Worm (Caenorhabditis elegans) whole organism, L2 larva: ENCODE data around the gene C08B6.10.
A peak's percentile ranks its signal among the peaks of the same experiment; 100 is the strongest.

Source experiments
- C34F6.9 ChIP-seq: fragments of 150-350 bp; optimal IDR thresholded peaks from 2 replicates; lab custom pipeline; 2014; ENCODE audit warnings: missing biosample characterization, missing genetic modification characterization
- F13H6.1 ChIP-seq: sonication (generic microtip); optimal IDR thresholded peaks from 2 replicates; lab custom pipeline; 2016; ENCODE audit warnings: missing genetic modification characterization, missing compliant biosample characterization
- R02D3.7 ChIP-seq: fragments of 150-350 bp; optimal IDR thresholded peaks from 2 replicates; lab custom pipeline; 2014; ENCODE audit warnings: missing biosample characterization, missing genetic modification characterization
- Y55F3AM.14 ChIP-seq: fragments of 200-800 bp; sonication (Bioruptor generic); optimal IDR thresholded peaks from 2 replicates; lab custom pipeline; 2018; ENCODE audit warnings: mild to moderate bottlenecking, missing genetic modification characterization, missing compliant biosample characterization
- aly-2 ChIP-seq: fragments of 150-350 bp; optimal IDR thresholded peaks from 2 replicates; lab custom pipeline; 2014; ENCODE audit warnings: missing biosample characterization, missing genetic modification characterization
- blmp-1 ChIP-seq: sonication (generic microtip); optimal IDR thresholded peaks from 2 replicates; lab custom pipeline; 2017; ENCODE audit warnings: missing genetic modification characterization, mild to moderate bottlenecking, missing compliant biosample characterization, antibody characterized with exemption, moderate library complexity; ENCODE audit not compliant: insufficient read depth
- ceh-16 ChIP-seq: fragments of 150-350 bp; optimal IDR thresholded peaks from 2 replicates; lab custom pipeline; 2014; ENCODE audit warnings: missing biosample characterization, missing genetic modification characterization
- crh-2 ChIP-seq: sonication (generic microtip); optimal IDR thresholded peaks from 2 replicates; lab custom pipeline; 2017; ENCODE audit warnings: missing biosample characterization, missing genetic modification characterization
- egl-27 ChIP-seq: sonication (generic microtip); optimal IDR thresholded peaks from 3 replicates; lab custom pipeline; 2017; ENCODE audit warnings: missing biosample characterization, missing genetic modification reagents, missing genetic modification characterization
- elt-1 ChIP-seq: fragments of 150-350 bp; optimal IDR thresholded peaks from 2 replicates; lab custom pipeline; 2014; ENCODE audit warnings: missing biosample characterization, missing genetic modification characterization
- fos-1 ChIP-seq: fragments of 150-350 bp; optimal IDR thresholded peaks from 2 replicates; lab custom pipeline; 2014; ENCODE audit warnings: missing biosample characterization, missing genetic modification characterization
- gmeb-1 ChIP-seq: fragments of 150-350 bp; optimal IDR thresholded peaks from 2 replicates; lab custom pipeline; 2014; ENCODE audit warnings: missing biosample characterization, missing genetic modification characterization
- lin-13 ChIP-seq: fragments of 150-350 bp; optimal IDR thresholded peaks from 2 replicates; lab custom pipeline; 2014; ENCODE audit warnings: missing biosample characterization, missing genetic modification reagents, missing genetic modification characterization
- lin-39 ChIP-seq: fragments of 150-350 bp; optimal IDR thresholded peaks from 2 replicates; lab custom pipeline; 2014; ENCODE audit warnings: missing biosample characterization, missing genetic modification reagents, missing genetic modification characterization
- lsy-2 ChIP-seq, 2 experiments: fragments of 150-350 bp in 1 of 2; sonication (generic microtip) in 1 of 2; optimal IDR thresholded peaks; 2 replicates each; lab custom pipeline; 2014 to 2017; ENCODE audit warnings: missing biosample characterization in 2 of 2, missing genetic modification characterization in 2 of 2
- mbf-1 ChIP-seq: sonication (generic microtip); optimal IDR thresholded peaks from 2 replicates; lab custom pipeline; 2017; ENCODE audit warnings: missing biosample characterization, missing genetic modification characterization
- mdl-1 ChIP-seq, 2 experiments: fragments of 150-350 bp in 1 of 2; sonication (generic microtip) in 1 of 2; optimal IDR thresholded peaks; 2 replicates each; lab custom pipeline; 2017; ENCODE audit warnings: missing biosample characterization in 2 of 2, missing genetic modification characterization in 2 of 2
- nhr-10 ChIP-seq: sonication (generic microtip); optimal IDR thresholded peaks from 2 replicates; lab custom pipeline; 2017; ENCODE audit warnings: missing biosample characterization, missing genetic modification characterization
- nhr-12 ChIP-seq: fragments of 150-350 bp; optimal IDR thresholded peaks from 2 replicates; lab custom pipeline; 2014; ENCODE audit warnings: missing biosample characterization, missing genetic modification characterization
- nhr-21 ChIP-seq: fragments of 150-350 bp; optimal IDR thresholded peaks from 2 replicates; lab custom pipeline; 2014; ENCODE audit warnings: missing biosample characterization, missing genetic modification characterization
- nhr-25 ChIP-seq: fragments of 150-350 bp; sonication (generic microtip); optimal IDR thresholded peaks from 3 replicates; lab custom pipeline; 2014; ENCODE audit warnings: missing biosample characterization, missing genetic modification characterization
- nhr-77 ChIP-seq: fragments of 150-350 bp; optimal IDR thresholded peaks from 2 replicates; lab custom pipeline; 2014; ENCODE audit warnings: missing biosample characterization, missing genetic modification characterization
- sem-4 ChIP-seq: fragments of 150-350 bp; optimal IDR thresholded peaks from 2 replicates; lab custom pipeline; 2014; ENCODE audit warnings: missing biosample characterization, missing genetic modification reagents, missing genetic modification characterization
- skn-1 ChIP-seq: sonication (generic microtip); optimal IDR thresholded peaks from 2 replicates; lab custom pipeline; 2017; ENCODE audit warnings: missing biosample characterization, missing genetic modification characterization
- sma-3 ChIP-seq: sonication (generic microtip); optimal IDR thresholded peaks from 2 replicates; lab custom pipeline; 2016; ENCODE audit warnings: missing genetic modification reagents, missing genetic modification characterization, missing compliant biosample characterization
- sma-9 ChIP-seq, 2 experiments: fragments of 150-350 bp in 1 of 2; sonication (generic microtip) in 1 of 2; optimal IDR thresholded peaks; 2 replicates each; lab custom pipeline; 2014 to 2016; ENCODE audit warnings: missing genetic modification characterization in 2 of 2, mild to moderate bottlenecking in 1 of 2, missing biosample characterization in 1 of 2, missing compliant biosample characterization in 1 of 2, missing genetic modification reagents in 1 of 2, moderate library complexity in 1 of 2
- unc-55 ChIP-seq: fragments of 150-350 bp; sonication (generic microtip); optimal IDR thresholded peaks from 3 replicates; lab custom pipeline; 2014; ENCODE audit warnings: missing biosample characterization, missing genetic modification reagents, missing genetic modification characterization
- unc-62 ChIP-seq: fragments of 150-350 bp; optimal IDR thresholded peaks from 2 replicates; lab custom pipeline; 2014; ENCODE audit warnings: missing biosample characterization, missing genetic modification reagents, missing genetic modification characterization
- ztf-4 ChIP-seq: fragments of 150-350 bp; optimal IDR thresholded peaks from 2 replicates; lab custom pipeline; 2014; ENCODE audit warnings: missing biosample characterization, missing genetic modification characterization

C08B6.10 gene

ce11 chrV:10086141-10086540 lies 39.2 kb upstream of the C08B6.10 start:
- TF ChIP-seq gmeb-1, result no peak
- no peak for TF ChIP-seq ceh-16
- TF ChIP-seq unc-55 (GFP tag; lab: Kevin White, UChicago), result no peak
- TF ChIP-seq sma-9 (GFP tag; optimal IDR thresholded peaks at IDR 0.05; lab: Kevin White, UChicago), result peak; percentile 32
- no peak for TF ChIP-seq sma-9 (tag; optimal IDR thresholded peaks at IDR 0.05; lab: Kevin White, UChicago)
- TF ChIP-seq elt-1 (tag; lab: Kevin White, UChicago), result no peak
- no peak for TF ChIP-seq crh-2
- no peak for TF ChIP-seq lin-39 (tag; lab: Kevin White, UChicago)
- no peak for TF ChIP-seq mdl-1 (tag; optimal IDR thresholded peaks at IDR 0.05; lab: Kevin White, UChicago)
- no peak for TF ChIP-seq lin-13 (GFP tag; lab: Kevin White, UChicago)
- peak in 1 of 2 experiments; percentile 13 for TF ChIP-seq lsy-2 (tag; optimal IDR thresholded peaks at IDR 0.05; lab: Kevin White, UChicago)
- no peak for TF ChIP-seq sem-4 (tag; lab: Kevin White, UChicago)
- no peak for TF ChIP-seq R02D3.7 (tag; lab: Kevin White, UChicago)
- TF ChIP-seq F13H6.1 (tag; lab: Kevin White, UChicago), result peak; percentile 37

DNA sequence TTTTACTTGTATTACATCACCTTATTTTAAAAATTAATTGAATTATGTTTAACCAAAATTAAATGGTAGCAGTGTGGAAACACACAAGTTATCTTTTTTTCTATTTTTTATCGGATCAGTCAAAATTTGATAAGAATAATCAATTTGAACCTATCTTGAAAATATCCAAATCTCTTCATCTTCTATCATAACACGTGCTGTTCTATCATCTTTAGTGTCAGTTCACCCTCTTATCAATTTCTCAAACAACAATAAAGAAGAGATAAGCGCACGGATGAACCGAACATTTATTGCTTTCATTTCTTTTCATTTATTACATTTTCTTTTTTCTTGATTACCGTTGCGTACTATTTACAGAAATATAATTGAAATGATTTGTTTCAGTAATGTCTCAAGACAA lies 38.2 kb upstream of the C08B6.10 start, which contains the start of gene R04B5.5:
R04B5.5 (plus strand) TSS at position 378 of the 400 bp plus-strand sequence.
- TF ChIP-seq elt-1 (tag; lab: Kevin White, UChicago) (no peak), Y55F3AM.14 (GFP tag; lab: Kevin White, UChicago) (no peak), sem-4 (tag; lab: Kevin White, UChicago) (no peak), sma-9 (GFP tag; optimal IDR thresholded peaks at IDR 0.05; lab: Kevin White, UChicago) (peak; percentile 87), sma-9 (tag; optimal IDR thresholded peaks at IDR 0.05; lab: Kevin White, UChicago) (no peak), sma-3 (GFP tag; lab: Kevin White, UChicago) (peak; percentile 32), skn-1 (tag; lab: Kevin White, UChicago) (no peak), mbf-1 (tag; lab: Kevin White, UChicago) (no peak), lsy-2 (tag; optimal IDR thresholded peaks at IDR 0.05; lab: Kevin White, UChicago) (peak in 1 of 2 experiments; percentile 39), crh-2 (peak; percentile 35), egl-27 (tag; lab: Kevin White, UChicago) (peak; percentile 35), mdl-1 (tag; optimal IDR thresholded peaks at IDR 0.05; lab: Kevin White, UChicago) (peak; percentile 15 to 45), blmp-1 (tag; lab: Kevin White, UChicago) (peak; percentile 55), F13H6.1 (tag; lab: Kevin White, UChicago) (peak; percentile 29), fos-1 (tag; lab: Kevin White, UChicago) (peak; percentile 69), lin-13 (GFP tag; lab: Kevin White, UChicago) (no peak), C34F6.9 (tag; lab: Kevin White, UChicago) (peak; percentile 21), nhr-21 (tag; lab: Kevin White, UChicago) (peak; percentile 65)
- TF ChIP-seq, all 48 proteins: peak for 11

- TF ChIP-seq sma-3 (GFP tag; lab: Kevin White, UChicago) (no peak), ceh-16 (no peak), crh-2 (no peak), lin-13 (GFP tag; lab: Kevin White, UChicago) (no peak), C34F6.9 (tag; lab: Kevin White, UChicago) (no peak), Y55F3AM.14 (GFP tag; lab: Kevin White, UChicago) (no peak), lin-39 (tag; lab: Kevin White, UChicago) (no peak)
Observed at ce11 chrV:10090461-10090860, 34.8 kb upstream of the C08B6.10 start, which contains the start of gene R04B5.7. Gene R04B5.7, minus strand, starts transcription at chrV:10090561.

ce11 chrV:10091152-10091551 lies 34.1 kb upstream of the C08B6.10 start, which contains the start of gene R04B5.11:
Gene R04B5.11, minus strand, starts transcription at chrV:10091252.
- TF ChIP-seq unc-62 (GFP tag; lab: Kevin White, UChicago), result no peak
- no peak for TF ChIP-seq nhr-12 (tag; lab: Kevin White, UChicago)

ce11 chrV:10094374-10094773 lies 30.9 kb upstream of the C08B6.10 start, which contains the start of gene srd-49:
Gene srd-49, plus strand, starts transcription at chrV:10094674.
- TF ChIP-seq egl-27 (tag; lab: Kevin White, UChicago), result no peak
- TF ChIP-seq skn-1 (tag; lab: Kevin White, UChicago), result no peak
- TF ChIP-seq nhr-25 (tag; lab: Kevin White, UChicago), result no peak
- no peak for TF ChIP-seq mdl-1 (tag; optimal IDR thresholded peaks at IDR 0.05; lab: Kevin White, UChicago)
- no peak for TF ChIP-seq ztf-4 (tag; lab: Kevin White, UChicago)
- TF ChIP-seq nhr-77 (tag; lab: Kevin White, UChicago), result no peak
- TF ChIP-seq nhr-21 (tag; lab: Kevin White, UChicago), result no peak
- no peak for TF ChIP-seq lin-39 (tag; lab: Kevin White, UChicago)
- TF ChIP-seq nhr-10 (tag; lab: Kevin White, UChicago), result no peak
- no peak for TF ChIP-seq aly-2 (tag; lab: Kevin White, UChicago)
- TF ChIP-seq blmp-1 (tag; lab: Kevin White, UChicago), result no peak
- TF ChIP-seq F13H6.1 (tag; lab: Kevin White, UChicago), result no peak
- no peak for TF ChIP-seq sem-4 (tag; lab: Kevin White, UChicago)
